Fruit fly (Drosophila melanogaster) whole organism, embryonic: ENCODE data around the gene CG4297.
A peak's percentile ranks its signal among the peaks of the same experiment; 100 is the strongest.

Source experiments
- ATbp ChIP-seq: fragments of 200-800 bp; sonication (Bioruptor generic); optimal IDR thresholded peaks from 2 replicates; lab custom pipeline; 2017; ENCODE audit warnings: missing biosample characterization, mild to moderate bottlenecking, missing genetic modification characterization, missing genetic modification reagents
- Antp ChIP-seq: fragments of 200-800 bp; sonication (Bioruptor generic); optimal IDR thresholded peaks from 3 replicates; lab custom pipeline; 2016; ENCODE audit warnings: missing biosample characterization, missing genetic modification characterization
- Asciz ChIP-seq: fragments of 200-800 bp; sonication (Bioruptor generic); optimal IDR thresholded peaks from 2 replicates; lab custom pipeline; 2017; ENCODE audit warnings: missing biosample characterization, mild to moderate bottlenecking, missing genetic modification characterization, missing genetic modification reagents
- CG11093 ChIP-seq: fragments of 200-800 bp; sonication (Bioruptor generic); IDR thresholded peaks from 3 replicates; pipeline ENCODE4 v1.3.6; 2022; ENCODE audit warnings: missing biosample characterization, missing genetic modification characterization
- CG11696 ChIP-seq: fragments of 200-800 bp; sonication (Bioruptor generic); IDR thresholded peaks from 2 replicates; pipeline ENCODE4 v1.3.6; 2022; ENCODE audit warnings: missing biosample characterization, missing genetic modification characterization
- CG12155 ChIP-seq: fragments of 200-800 bp; sonication (Bioruptor generic); optimal IDR thresholded peaks from 3 replicates; lab custom pipeline; 2016; ENCODE audit warnings: missing biosample characterization, missing genetic modification characterization
- CG13894 ChIP-seq: fragments of 200-800 bp; sonication (Bioruptor generic); optimal IDR thresholded peaks from 3 replicates; lab custom pipeline; 2018; ENCODE audit warnings: missing biosample characterization, mild to moderate bottlenecking, missing genetic modification characterization, moderate library complexity
- CG17359 ChIP-seq: fragments of 200-800 bp; sonication (Bioruptor generic); optimal IDR thresholded peaks from 3 replicates; lab custom pipeline; 2018; ENCODE audit warnings: missing biosample characterization, mild to moderate bottlenecking, missing genetic modification characterization, moderate library complexity
- CG17361 ChIP-seq: fragments of 200-800 bp; sonication (Bioruptor generic); IDR thresholded peaks from 3 replicates; pipeline ENCODE4 v1.3.6; 2022; ENCODE audit warnings: missing biosample characterization, missing genetic modification characterization
- CG18476 ChIP-seq: fragments of 200-800 bp; sonication (Bioruptor generic); optimal IDR thresholded peaks from 2 replicates; lab custom pipeline; 2016; ENCODE audit warnings: missing biosample characterization, mild to moderate bottlenecking, missing genetic modification characterization
- CG2678 ChIP-seq: fragments of 200-800 bp; sonication (Bioruptor generic); optimal IDR thresholded peaks from 3 replicates; lab custom pipeline; 2019; ENCODE audit warnings: missing biosample characterization, mild to moderate bottlenecking, missing genetic modification characterization, moderate library complexity
- CG31388 ChIP-seq: fragments of 200-800 bp; sonication (Bioruptor generic); optimal IDR thresholded peaks from 2 replicates; lab custom pipeline; 2016; ENCODE audit warnings: missing biosample characterization, missing genetic modification characterization
- CG32767 ChIP-seq: fragments of 200-800 bp; sonication (Bioruptor generic); IDR thresholded peaks from 2 replicates; pipeline ENCODE4 v1.3.6; 2022; ENCODE audit warnings: missing biosample characterization, missing genetic modification characterization
- CG33213 ChIP-seq: fragments of 200-800 bp; sonication (Bioruptor generic); optimal IDR thresholded peaks from 3 replicates; lab custom pipeline; 2016; ENCODE audit warnings: missing biosample characterization, missing genetic modification characterization
- CG6272 ChIP-seq: fragments of 200-800 bp; sonication (Bioruptor generic); IDR thresholded peaks from 2 replicates; pipeline ENCODE4 v1.3.6; 2022; ENCODE audit warnings: missing biosample characterization, missing genetic modification characterization
- CG6765 ChIP-seq: fragments of 200-800 bp; sonication (Bioruptor generic); optimal IDR thresholded peaks from 3 replicates; lab custom pipeline; 2017; ENCODE audit warnings: missing biosample characterization, mild to moderate bottlenecking, missing genetic modification characterization
- CG6791 ChIP-seq: fragments of 200-800 bp; sonication (Bioruptor generic); IDR thresholded peaks from 3 replicates; pipeline ENCODE4 v1.3.6; 2022; ENCODE audit warnings: missing biosample characterization, missing genetic modification characterization; ENCODE audit not compliant: partially characterized antibody
- CG7357 ChIP-seq: fragments of 200-800 bp; sonication (Bioruptor generic); IDR thresholded peaks from 3 replicates; pipeline ENCODE4 v1.3.6; 2022; ENCODE audit warnings: missing biosample characterization, missing genetic modification characterization
- CG9727 ChIP-seq: fragments of 200-800 bp; sonication (Bioruptor generic); optimal IDR thresholded peaks from 3 replicates; lab custom pipeline; 2017; ENCODE audit warnings: missing biosample characterization, mild to moderate bottlenecking, missing genetic modification characterization
- CG9817 ChIP-seq: fragments of 200-800 bp; sonication (Bioruptor generic); optimal IDR thresholded peaks from 2 replicates; lab custom pipeline; 2018; ENCODE audit warnings: missing biosample characterization, mild to moderate bottlenecking, missing genetic modification characterization, moderate library complexity
- CG9876 ChIP-seq: fragments of 200-800 bp; sonication (Bioruptor generic); optimal IDR thresholded peaks from 2 replicates; lab custom pipeline; 2016; ENCODE audit warnings: missing biosample characterization, missing genetic modification characterization
- Dll ChIP-seq: fragments of 200-800 bp; sonication (Bioruptor generic); IDR thresholded peaks from 4 replicates; pipeline ENCODE4 v1.3.6; 2022; ENCODE audit warnings: missing biosample characterization, missing genetic modification characterization; ENCODE audit not compliant: partially characterized antibody
- Hr78 ChIP-seq, 2 experiments: fragments of 200-800 bp in 1 of 2; fragments of >200 bp in 1 of 2; sonication (Bioruptor generic) in 1 of 2; optimal IDR thresholded peaks; 2 replicates each; lab custom pipeline; 2017 to 2019; ENCODE audit warnings: missing biosample characterization in 2 of 2, missing genetic modification characterization in 2 of 2, mild to moderate bottlenecking in 1 of 2, moderate library complexity in 1 of 2
- MTF-1 ChIP-seq: fragments of 200-800 bp; sonication (Bioruptor generic); optimal IDR thresholded peaks from 2 replicates; lab custom pipeline; 2018; ENCODE audit warnings: missing biosample characterization, mild to moderate bottlenecking, missing genetic modification characterization, borderline replicate concordance
- Max ChIP-seq: fragments of 200-800 bp; sonication (Bioruptor generic); optimal IDR thresholded peaks from 2 replicates; lab custom pipeline; 2016; ENCODE audit warnings: missing biosample characterization, mild to moderate bottlenecking, missing genetic modification characterization
- Med ChIP-seq: fragments of 200-800 bp; sonication (Bioruptor generic); peaks from one replicate; lab custom pipeline; 2016; ENCODE audit warnings: missing biosample characterization, missing genetic modification characterization, mild to moderate bottlenecking, inconsistent platforms, moderate library complexity
- Poxn ChIP-seq: fragments of 200-800 bp; sonication (Bioruptor generic); IDR thresholded peaks from 2 replicates; pipeline ENCODE4 v1.3.6; 2022; ENCODE audit warnings: missing biosample characterization, missing genetic modification characterization
- Xbp1 ChIP-seq: fragments of 200-800 bp; sonication (Bioruptor generic); optimal IDR thresholded peaks from 3 replicates; lab custom pipeline; 2016; ENCODE audit warnings: missing biosample characterization, mild to moderate bottlenecking, missing genetic modification characterization
- ac ChIP-seq: fragments of 200-800 bp; sonication (Bioruptor generic); optimal IDR thresholded peaks from 3 replicates; lab custom pipeline; 2017; ENCODE audit warnings: missing biosample characterization, mild to moderate bottlenecking, missing genetic modification characterization
- az2 ChIP-seq: fragments of 200-800 bp; sonication (Bioruptor generic); optimal IDR thresholded peaks from 3 replicates; lab custom pipeline; 2016; ENCODE audit warnings: missing biosample characterization, missing genetic modification characterization
- bowl ChIP-seq: fragments of 200-800 bp; sonication (Bioruptor generic); IDR thresholded peaks from 2 replicates; pipeline ENCODE4 v1.3.6; 2022; ENCODE audit warnings: missing biosample characterization, missing genetic modification characterization
- br ChIP-seq: fragments of >200 bp; optimal IDR thresholded peaks from 2 replicates; lab custom pipeline; 2017
- bsh ChIP-seq, 2 experiments: fragments of 200-800 bp; sonication (Bioruptor generic); optimal IDR thresholded peaks; 2 replicates each; lab custom pipeline; 2017 to 2018; ENCODE audit warnings: mild to moderate bottlenecking in 2 of 2, missing biosample characterization in 2 of 2, missing genetic modification characterization in 2 of 2, moderate library complexity in 1 of 2
- crc ChIP-seq: fragments of 200-800 bp; sonication (Bioruptor generic); optimal IDR thresholded peaks from 2 replicates; lab custom pipeline; 2016; ENCODE audit warnings: missing biosample characterization, missing genetic modification characterization
- gsb-n ChIP-seq: fragments of 200-800 bp; sonication (Bioruptor generic); optimal IDR thresholded peaks from 3 replicates; lab custom pipeline; 2018; ENCODE audit warnings: missing biosample characterization, mild to moderate bottlenecking, missing genetic modification characterization
- hb ChIP-seq: fragments of 200-800 bp; sonication (Bioruptor generic); IDR thresholded peaks from 3 replicates; pipeline ENCODE4 v1.3.6; 2022; ENCODE audit warnings: missing biosample characterization, missing genetic modification characterization; ENCODE audit not compliant: partially characterized antibody
- ind ChIP-seq: fragments of 200-800 bp; sonication (Bioruptor generic); optimal IDR thresholded peaks from 3 replicates; lab custom pipeline; 2016; ENCODE audit warnings: missing biosample characterization, missing genetic modification characterization
- insv ChIP-seq, 2 experiments: fragments of 200-800 bp; sonication (Bioruptor generic); optimal IDR thresholded peaks; 3 replicates each; lab custom pipeline; 2016 to 2018; ENCODE audit warnings: missing biosample characterization in 2 of 2, missing genetic modification characterization in 2 of 2
- jing ChIP-seq: fragments of 200-800 bp; sonication (Bioruptor generic); optimal IDR thresholded peaks from 2 replicates; lab custom pipeline; 2018; ENCODE audit warnings: missing biosample characterization, mild to moderate bottlenecking, missing genetic modification characterization
- lilli ChIP-seq: fragments of 200-800 bp; sonication (Bioruptor generic); optimal IDR thresholded peaks from 3 replicates; lab custom pipeline; 2016; ENCODE audit warnings: missing biosample characterization, missing genetic modification characterization
- pros ChIP-seq: fragments of 200-800 bp; sonication (Bioruptor generic); optimal IDR thresholded peaks from 3 replicates; lab custom pipeline; 2019; ENCODE audit warnings: missing biosample characterization, mild to moderate bottlenecking, missing genetic modification characterization, moderate library complexity
- sc ChIP-seq, 3 experiments: fragments of >200 bp in 2 of 3; fragments of 200-800 bp in 1 of 3; sonication (Bioruptor generic) in 1 of 3; optimal IDR thresholded peaks; 2 replicates in 2 of 3; 3 replicates in 1 of 3; lab custom pipeline; 2017; ENCODE audit warnings: mild to moderate bottlenecking in 1 of 3, missing biosample characterization in 1 of 3, missing genetic modification characterization in 1 of 3, missing genetic modification reagents in 1 of 3
- sens-2 ChIP-seq: fragments of 200-800 bp; sonication (Bioruptor generic); IDR thresholded peaks from 2 replicates; pipeline ENCODE4 v1.3.6; 2022; ENCODE audit warnings: missing biosample characterization, missing genetic modification characterization
- seq ChIP-seq: fragments of 200-800 bp; sonication (Bioruptor generic); IDR thresholded peaks from 2 replicates; pipeline ENCODE4 v1.3.6; 2022; ENCODE audit warnings: missing biosample characterization, missing genetic modification characterization
- sima ChIP-seq: fragments of 200-800 bp; sonication (Bioruptor generic); optimal IDR thresholded peaks from 2 replicates; lab custom pipeline; 2016; ENCODE audit warnings: missing biosample characterization, missing genetic modification characterization
- slbo ChIP-seq: fragments of 200-800 bp; sonication (Bioruptor generic); IDR thresholded peaks from 2 replicates; pipeline ENCODE4 v1.3.6; 2022; ENCODE audit warnings: missing biosample characterization, missing genetic modification characterization
- stwl ChIP-seq: fragments of 200-800 bp; sonication (Bioruptor generic); optimal IDR thresholded peaks from 3 replicates; lab custom pipeline; 2018; ENCODE audit warnings: missing biosample characterization, mild to moderate bottlenecking, missing genetic modification characterization, moderate library complexity
- tna ChIP-seq: fragments of 200-800 bp; sonication (Bioruptor generic); IDR thresholded peaks from 2 replicates; pipeline ENCODE4 v1.3.6; 2022; ENCODE audit warnings: missing biosample characterization, missing genetic modification characterization; ENCODE audit not compliant: partially characterized antibody
- tx ChIP-seq: fragments of 200-800 bp; sonication (Bioruptor generic); optimal IDR thresholded peaks from 2 replicates; lab custom pipeline; 2016; ENCODE audit warnings: missing biosample characterization, missing genetic modification characterization
- usp ChIP-seq: fragments of >200 bp; optimal IDR thresholded peaks from 2 replicates; lab custom pipeline; 2017; ENCODE audit warnings: missing biosample characterization, missing genetic modification characterization

CG4297 gene

dm6 chr2L:435311-435806, 36.6 kb downstream of the CG4297 start (continued):
- no peak for TF ChIP-seq gsb-n (tag; lab: Kevin White, UChicago)
- TF ChIP-seq CG9817: no peak
- TF ChIP-seq Poxn: no peak
- TF ChIP-seq Hr78 (GFP tag; optimal IDR thresholded peaks at IDR 0.05; lab: Kevin White, UChicago): peak in 1 of 2 experiments; percentile 43
- TF ChIP-seq Max: no peak
- no peak for TF ChIP-seq insv (GFP tag; optimal IDR thresholded peaks at IDR 0.05; lab: Kevin White, UChicago)
- TF ChIP-seq MTF-1 (GFP tag; lab: Kevin White, UChicago): no peak
- no peak for TF ChIP-seq pros (GFP tag; lab: Kevin White, UChicago)
- no peak for TF ChIP-seq jing
- 0 out of 2 replicates have a peak, but pooled peaks have one; percentile 12 for TF ChIP-seq seq
- TF ChIP-seq sens-2: no peak
- TF ChIP-seq usp (GFP tag; lab: Kevin White, UChicago): no peak
- 0 out of 2 replicates have a peak, but pooled peaks have one; percentile 38 for TF ChIP-seq CG32767 (GFP tag; lab: Robert Waterston, UW)
- no peak for TF ChIP-seq ind (GFP tag; lab: Kevin White, UChicago)
- TF ChIP-seq CG6765 (GFP tag; lab: Kevin White, UChicago): no peak
- no peak for TF ChIP-seq CG7357 (GFP tag; lab: Robert Waterston, UW)
- TF ChIP-seq bsh (GFP tag; optimal IDR thresholded peaks at IDR 0.05; lab: Kevin White, UChicago): peak in 1 of 2 experiments; percentile 59
- peak; percentile 57 for TF ChIP-seq CG17359 (tag; lab: Kevin White, UChicago)
- no peak for TF ChIP-seq tx (GFP tag; lab: Kevin White, UChicago)
- no peak for TF ChIP-seq ac
- TF ChIP-seq tna: no peak
- TF ChIP-seq CG11696 (GFP tag; lab: Robert Waterston, UW): no peak
- TF ChIP-seq crc: no peak
- no peak for TF ChIP-seq CG12155 (GFP tag; lab: Kevin White, UChicago)
- peak; percentile 41 for TF ChIP-seq Med
- no peak for TF ChIP-seq CG18476 (GFP tag; lab: Kevin White, UChicago)
- TF ChIP-seq az2 (GFP tag; lab: Kevin White, UChicago): peak; percentile 17
- no peak for TF ChIP-seq CG33213
- no peak for TF ChIP-seq Antp
- no peak for TF ChIP-seq CG31388 (GFP tag; lab: Kevin White, UChicago)
- TF ChIP-seq CG11093 (GFP tag; lab: Robert Waterston, UW): no peak
- TF ChIP-seq br (lab: Kevin White, UChicago): no peak
- TF ChIP-seq Dll: no peak
- peak; percentile 33; the same call in 1 of the 3 replicates for TF ChIP-seq CG17361
- no peak for TF ChIP-seq lilli
- TF ChIP-seq slbo (GFP tag; lab: Robert Waterston, UW): no peak
- TF ChIP-seq sc (optimal IDR thresholded peaks at IDR 0.05; lab: Kevin White, UChicago): no peak
- TF ChIP-seq sc (GFP tag; optimal IDR thresholded peaks at IDR 0.05; lab: Kevin White, UChicago): no peak
- peak; percentile 31 for TF ChIP-seq ATbp
- no peak for TF ChIP-seq hb (GFP tag; lab: Robert Waterston, UW)
- TF ChIP-seq CG9727 (GFP tag; lab: Kevin White, UChicago): no peak
- TF ChIP-seq Xbp1: peak; percentile 8
- no peak for TF ChIP-seq bowl
- TF ChIP-seq CG9876 (GFP tag; lab: Kevin White, UChicago): no peak
- TF ChIP-seq sima (GFP tag; lab: Kevin White, UChicago): no peak
- TF ChIP-seq CG6272 (GFP tag; lab: Robert Waterston, UW): no peak
- TF ChIP-seq CG13894: no peak
- TF ChIP-seq stwl (tag; lab: Kevin White, UChicago): no peak
- TF ChIP-seq Asciz (GFP tag; lab: Kevin White, UChicago): peak; percentile 34
- TF ChIP-seq CG2678: peak; percentile 42
- no peak for TF ChIP-seq CG6791 (GFP tag; lab: Robert Waterston, UW)
